Worm (Caenorhabditis elegans): ENCODE results near the gene K08H2.3.
A peak's percentile ranks its signal among the peaks of the same experiment; 100 is the strongest.

K08H2.3 gene

ce11 chrX:13225111-13225905 is 11.9 kb upstream of the K08H2.3 start (continued):
- TF ChIP-seq mes-2 (tag; optimal IDR thresholded peaks at IDR 0.05; ENCODE audit: poor library complexity, severe bottlenecking), result peak; percentile 61
- 0 out of 2 replicates have a peak, but pooled peaks have one; percentile 33 for TF ChIP-seq php-3 (GFP tag; IDR thresholded peaks at IDR 0.05)
- TF ChIP-seq hlh-30 (tag; optimal IDR thresholded peaks at IDR 0.05; ENCODE audit: insufficient read depth), result peak; percentile 90
- TF ChIP-seq Y48G9A.11 (GFP tag; IDR thresholded peaks at IDR 0.05), result no peak
- no peak for TF ChIP-seq Y5F2A.4 (GFP tag; optimal IDR thresholded peaks at IDR 0.05)
- TF ChIP-seq mxl-2 (GFP tag; conservative IDR thresholded peaks at IDR 0.05), result no peak

ce11 chrX:13226614-13227096 is 10.5 kb upstream of the K08H2.3 start, which contains the start of gene skr-21:
Gene skr-21 (minus strand): TSS chrX:13226664.
- TF ChIP-seq php-3 (GFP tag; IDR thresholded peaks at IDR 0.05) (no peak), ceh-28 (tag; optimal IDR thresholded peaks at IDR 0.05) (peak; percentile 64), nhr-6 (tag; optimal IDR thresholded peaks at IDR 0.05) (peak; percentile 32), ctbp-1 (GFP tag; IDR thresholded peaks at IDR 0.05) (no peak), dmd-6 (GFP tag; IDR thresholded peaks at IDR 0.05) (no peak), dve-1 (tag; optimal IDR thresholded peaks at IDR 0.05; ENCODE audit: insufficient read depth) (peak; percentile 5)

DNA sequence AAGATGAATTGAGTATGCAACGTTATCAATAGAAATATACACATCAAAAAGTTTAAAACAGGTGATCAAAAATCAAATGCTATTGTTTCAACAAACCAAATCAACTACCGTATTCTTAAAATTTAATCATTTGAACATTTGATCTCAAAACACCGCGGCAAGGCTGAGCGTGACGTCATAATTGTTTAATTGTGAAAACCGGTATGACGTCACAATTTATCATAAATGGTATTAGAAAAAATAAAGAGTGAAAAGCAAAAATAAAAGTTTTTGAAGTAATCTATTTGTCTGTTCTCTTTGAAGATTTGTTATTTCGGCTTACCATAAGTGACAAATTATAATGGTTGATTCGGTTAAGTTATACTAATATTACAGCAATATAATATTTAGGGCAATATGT is 9.4 kb upstream of the K08H2.3 start:
- TF ChIP-seq madf-9 (GFP tag; conservative IDR thresholded peaks at IDR 0.05), result no peak
- no peak for TF ChIP-seq lin-38 (GFP tag; IDR thresholded peaks at IDR 0.05)
- no peak for TF ChIP-seq hif-1 (tag; optimal IDR thresholded peaks at IDR 0.05)
- no peak for TF ChIP-seq mes-2 (tag; optimal IDR thresholded peaks at IDR 0.05; ENCODE audit: poor library complexity, severe bottlenecking)
- no peak for TF ChIP-seq hmg-1.1 (GFP tag; IDR thresholded peaks at IDR 0.05)
- no peak for TF ChIP-seq ceh-20 (GFP tag; IDR thresholded peaks at IDR 0.05)
- no peak for TF ChIP-seq aly-2 (tag; optimal IDR thresholded peaks at IDR 0.05)
- TF ChIP-seq nhr-11 (tag; optimal IDR thresholded peaks at IDR 0.05), result no peak
- no peak for TF ChIP-seq T20F7.1 (GFP tag; optimal IDR thresholded peaks at IDR 0.05)
- TF ChIP-seq Y105C5A.15 (GFP tag; IDR thresholded peaks at IDR 0.05), result no peak
- TF ChIP-seq daf-12 (tag; optimal IDR thresholded peaks at IDR 0.05), result no peak
- TF ChIP-seq sdz-12 (GFP tag; optimal IDR thresholded peaks at IDR 0.05), result no peak
- TF ChIP-seq unc-130 (GFP tag; optimal IDR thresholded peaks at IDR 0.05), result no peak
- TF ChIP-seq F10B5.3 (tag; optimal IDR thresholded peaks at IDR 0.05), result no peak
- TF ChIP-seq mdt-29 (GFP tag; IDR thresholded peaks at IDR 0.05), result no peak
- TF ChIP-seq nhr-76 (tag; optimal IDR thresholded peaks at IDR 0.05), result no peak
- no peak for TF ChIP-seq lin-1 (GFP tag; IDR thresholded peaks at IDR 0.05)
- no peak for TF ChIP-seq dpl-1 (GFP tag; optimal IDR thresholded peaks at IDR 0.05)

ce11 chrX:13232259-13232658 is 4.9 kb upstream of the K08H2.3 start, which contains the start of gene bgnt-1.5:
Gene bgnt-1.5 (minus strand): TSS chrX:13232359.
- TF ChIP-seq nhr-6 (tag; optimal IDR thresholded peaks at IDR 0.05), result no peak
- TF ChIP-seq zfp-2 (tag; optimal IDR thresholded peaks at IDR 0.05), result no peak
- no peak for TF ChIP-seq spr-3 (GFP tag; optimal IDR thresholded peaks at IDR 0.05)
- TF ChIP-seq aha-1 (tag), result peak; percentile 45
- TF ChIP-seq F44E2.7 (GFP tag; IDR thresholded peaks at IDR 0.05), result no peak

DNA sequence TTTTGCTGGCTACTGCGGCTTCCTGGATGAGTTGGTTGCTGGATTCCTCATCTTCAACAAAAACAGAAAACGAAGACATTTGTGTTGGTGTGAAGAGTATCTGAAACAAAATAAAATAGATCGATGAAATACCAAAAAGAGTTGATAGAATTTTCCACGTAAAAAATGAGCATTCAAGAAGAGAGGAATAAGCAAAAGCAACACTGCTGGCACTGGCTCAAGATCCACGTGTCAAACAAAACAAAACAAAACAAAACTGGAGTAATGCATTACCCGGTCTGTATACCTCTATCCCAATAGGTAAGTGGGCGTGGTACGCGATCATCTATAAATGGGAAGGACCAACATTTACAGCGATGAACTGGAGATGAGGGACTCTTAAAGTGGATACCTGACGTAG is 2.3 kb upstream of the K08H2.3 start, which contains the start of gene K08H2.2:
Gene K08H2.2, minus strand, starts transcription at position 101 of the 400 bp plus-strand sequence.
- no peak for TF ChIP-seq attf-4 (tag; optimal IDR thresholded peaks at IDR 0.05)
- TF ChIP-seq ztf-7 (tag; optimal IDR thresholded peaks at IDR 0.05), result no peak
- no peak for TF ChIP-seq spr-1 (tag; optimal IDR thresholded peaks at IDR 0.05)
- TF ChIP-seq gei-8 (GFP tag; optimal IDR thresholded peaks at IDR 0.05), result no peak
- no peak for TF ChIP-seq nhr-41 (GFP tag; IDR thresholded peaks at IDR 0.05)
- TF ChIP-seq F44E2.7 (GFP tag; IDR thresholded peaks at IDR 0.05), result no peak
- TF ChIP-seq aha-1 (tag), result peak; percentile 1
- no peak for TF ChIP-seq pha-4 (GFP tag; IDR thresholded peaks at IDR 0.05)
- no peak for TF ChIP-seq pha-4 (tag; optimal IDR thresholded peaks at IDR 0.05)
